Fruit fly (Drosophila melanogaster) whole organism, wandering third instar larva: ENCODE data around the gene plum.

Source experiments
- Abd-B ChIP-seq: fragments of >200 bp; optimal IDR thresholded peaks from 2 replicates; lab custom pipeline; 2017; ENCODE audit warnings: missing biosample characterization, missing genetic modification characterization
- Dfd ChIP-seq: fragments of >200 bp; optimal IDR thresholded peaks from 2 replicates; lab custom pipeline; 2017; ENCODE audit warnings: missing biosample characterization, missing genetic modification characterization
- Hnf4 ChIP-seq: fragments of 200-800 bp; sonication (Bioruptor generic); optimal IDR thresholded peaks from 2 replicates; lab custom pipeline; 2016; ENCODE audit warnings: missing biosample characterization, mild to moderate bottlenecking, missing genetic modification characterization
- foxo ChIP-seq, 2 experiments: fragments of 200-800 bp; sonication (Bioruptor generic); optimal IDR thresholded peaks; 2 replicates in 1 of 2; 3 replicates in 1 of 2; lab custom pipeline; 2016 to 2017; ENCODE audit warnings: missing biosample characterization in 2 of 2, missing genetic modification characterization in 2 of 2
- pan ChIP-seq: fragments of >200 bp; optimal IDR thresholded peaks from 2 replicates; lab custom pipeline; 2017
- tai ChIP-seq: sonication (Bioruptor generic); optimal IDR thresholded peaks from 2 replicates; lab custom pipeline; 2016; ENCODE audit warnings: missing biosample characterization, missing genetic modification characterization

dm6 chr3R:26425681-26426080 lies 109.3 kb downstream of the plum start, which contains the start of gene CG34291:
- no peak for TF ChIP-seq pan
- TF ChIP-seq Dfd: no peak
- TF ChIP-seq Abd-B (GFP tag; lab: Kevin White, UChicago): no peak
- TF ChIP-seq Hnf4 (GFP tag; lab: Kevin White, UChicago): no peak
- no peak for TF ChIP-seq foxo (GFP tag; optimal IDR thresholded peaks at IDR 0.05; lab: Kevin White, UChicago)
- TF ChIP-seq tai: no peak
